Worm (Caenorhabditis elegans) whole organism, dauer: ENCODE measurements around the gene W03C9.6.

ENCODE experiments used
- unc-62 ChIP-seq: sonication (generic microtip); optimal IDR thresholded peaks from 2 replicates; lab custom pipeline; 2017; ENCODE audit warnings: missing biosample characterization, missing genetic modification reagents, missing genetic modification characterization

The W03C9.6 gene

DNA sequence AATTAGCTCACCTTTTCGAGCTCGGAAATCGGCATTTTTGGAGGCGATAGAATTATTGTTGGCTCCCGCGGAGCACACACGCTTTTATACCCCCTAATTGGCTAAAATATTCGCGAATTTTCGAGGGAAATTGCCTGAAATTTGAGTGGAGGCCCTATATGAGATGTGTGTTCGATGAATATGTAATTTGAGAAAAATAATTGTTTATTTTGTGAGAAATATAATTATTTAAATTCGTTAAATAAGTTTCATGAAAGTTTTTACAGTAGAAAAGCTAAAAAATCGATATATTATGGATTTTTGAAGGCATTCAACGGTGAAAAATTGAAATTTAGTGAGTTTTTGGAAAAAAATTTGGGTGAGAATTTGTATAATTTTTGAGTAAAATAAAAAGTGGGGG lies 19.3 kb downstream of the W03C9.6 start, which contains the start of gene acbp-6:
acbp-6 (minus strand) TSS at position 101 of the 400 bp plus-strand sequence.
- TF ChIP-seq unc-62 (GFP tag; lab: Kevin White, UChicago), result no peak

DNA sequence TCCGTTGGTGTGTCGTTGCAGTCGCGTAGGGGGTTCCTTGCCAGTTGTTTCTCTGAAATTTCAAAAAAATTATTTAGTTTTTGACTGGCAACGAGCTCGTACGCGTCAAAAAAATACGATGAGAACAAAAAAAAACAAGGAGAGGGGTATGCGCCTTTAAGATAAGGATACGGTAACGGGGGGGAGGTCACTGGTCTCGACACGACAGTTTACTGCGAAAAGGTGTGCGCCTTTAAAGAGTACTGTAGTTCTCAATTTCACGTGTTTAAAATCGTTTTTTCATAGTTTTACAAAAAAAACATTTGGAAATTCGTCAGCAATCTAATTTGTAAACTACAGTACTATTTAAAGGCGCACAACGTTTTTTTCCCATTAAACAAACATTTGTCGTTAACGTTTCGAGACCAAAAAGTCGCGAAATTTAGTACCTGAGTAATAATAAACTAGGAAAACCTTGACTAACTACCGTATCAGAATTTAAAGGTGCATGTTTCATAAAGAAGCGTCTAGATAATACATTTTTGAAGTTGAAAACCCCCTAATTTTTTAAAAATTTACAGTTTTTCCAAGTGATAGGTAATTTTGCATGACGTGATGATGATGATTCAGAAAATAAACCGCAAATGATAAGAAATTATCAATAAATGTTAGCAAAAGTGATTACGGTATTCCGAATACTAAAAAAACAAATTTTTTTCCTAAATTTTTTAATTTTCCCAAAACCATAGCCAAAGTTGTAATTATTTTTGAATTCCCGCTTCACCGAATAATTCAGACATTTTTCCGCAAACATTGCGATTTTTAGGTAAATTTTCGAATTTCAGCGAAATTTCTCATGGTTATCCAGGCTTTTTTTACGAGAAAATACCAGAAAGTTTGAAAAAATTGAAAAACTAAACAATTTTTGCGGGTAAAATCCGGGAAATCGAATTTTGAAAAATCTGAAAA lies 20.0 kb downstream of the W03C9.6 start:
- no peak for TF ChIP-seq unc-62 (GFP tag; lab: Kevin White, UChicago)

DNA sequence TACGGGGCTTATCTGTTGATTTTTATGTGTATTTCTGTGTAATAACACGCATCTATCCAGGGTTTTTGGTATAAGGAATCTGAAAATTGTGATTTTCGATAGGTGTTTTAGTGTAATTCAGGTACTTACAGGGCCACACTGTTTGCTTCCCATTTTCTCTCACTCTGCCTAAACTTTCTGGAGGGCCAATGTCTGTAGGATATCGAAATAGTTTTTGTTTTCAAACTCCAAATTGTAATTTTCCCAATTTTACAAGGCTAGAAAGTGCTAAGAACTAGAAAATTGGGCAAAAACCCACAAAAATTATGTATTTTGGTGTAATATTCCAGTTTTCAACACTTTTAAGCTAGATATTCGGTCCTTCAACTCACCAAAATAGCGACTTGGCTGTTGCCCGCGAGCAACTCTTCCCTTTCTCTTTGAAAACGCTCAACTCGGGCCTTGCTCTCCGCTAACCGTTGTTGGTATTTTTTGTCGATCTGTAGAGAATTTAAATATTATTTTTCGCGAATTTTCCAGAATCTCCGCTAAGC lies 22.5 kb downstream of the W03C9.6 start:
- TF ChIP-seq unc-62 (GFP tag; lab: Kevin White, UChicago), result no peak

DNA sequence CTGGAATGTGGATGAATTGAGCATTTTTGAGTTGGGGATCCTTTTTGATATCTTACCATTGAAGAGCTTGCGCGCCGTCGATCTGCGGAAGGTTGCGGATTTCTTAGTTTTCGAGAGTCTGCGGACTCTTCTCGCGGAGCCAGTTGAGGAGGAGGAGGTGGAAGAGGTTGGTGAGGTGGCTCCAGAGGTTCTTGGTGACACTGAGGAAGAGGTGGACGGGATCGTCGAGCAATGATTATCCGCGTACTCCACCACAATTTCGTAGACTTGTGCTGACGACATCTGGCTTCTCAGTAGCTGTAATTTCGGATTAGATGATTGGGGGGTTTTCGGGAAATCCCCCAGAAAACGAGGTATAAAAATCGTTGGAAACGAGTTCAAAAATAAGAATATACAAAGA lies 23.1 kb downstream of the W03C9.6 start, which contains the start of gene Y17G7B.21:
Y17G7B.21 (minus strand) TSS at position 299 of the 400 bp plus-strand sequence.
- TF ChIP-seq unc-62 (GFP tag; lab: Kevin White, UChicago), result no peak

DNA sequence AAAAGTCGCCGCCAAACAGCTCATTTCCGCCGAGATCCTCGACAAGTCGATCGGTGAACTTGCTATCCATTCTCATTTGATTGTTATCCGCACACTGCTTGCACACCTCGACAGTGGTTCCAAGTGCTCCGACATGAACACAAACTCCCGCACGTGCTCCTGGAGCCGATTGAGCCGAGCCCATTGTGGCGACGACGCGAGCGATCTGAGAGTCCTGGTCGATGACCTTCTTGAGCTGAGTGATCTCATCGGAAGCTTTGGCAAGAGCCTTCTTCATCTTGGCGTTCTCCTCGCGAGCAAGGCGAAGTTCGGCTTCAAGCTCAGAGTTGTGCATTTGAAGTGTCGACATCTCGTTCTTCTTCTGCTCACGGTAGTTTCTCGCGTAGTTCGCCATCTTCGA lies 24.2 kb downstream of the W03C9.6 start:
- no peak for TF ChIP-seq unc-62 (GFP tag; lab: Kevin White, UChicago)

DNA sequence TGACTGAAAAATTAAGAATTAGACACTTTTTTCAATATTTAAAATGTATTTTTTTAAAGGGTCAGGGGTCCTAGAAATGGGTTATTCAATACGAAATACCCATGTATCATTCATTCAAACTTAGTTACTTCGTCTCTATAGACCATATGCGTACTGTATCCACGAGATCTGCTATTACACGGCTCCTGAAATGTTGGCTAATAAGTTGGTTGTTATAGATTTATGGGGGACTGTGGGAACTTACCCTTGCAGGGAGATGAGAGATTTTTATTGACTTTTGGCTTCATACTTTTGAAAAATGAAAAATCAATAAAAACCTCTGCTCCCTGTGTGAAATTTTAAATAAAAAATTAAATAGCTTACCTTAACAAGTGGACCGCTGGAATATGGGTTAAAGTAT lies 24.6 kb downstream of the W03C9.6 start:
- no peak for TF ChIP-seq unc-62 (GFP tag; lab: Kevin White, UChicago)

DNA sequence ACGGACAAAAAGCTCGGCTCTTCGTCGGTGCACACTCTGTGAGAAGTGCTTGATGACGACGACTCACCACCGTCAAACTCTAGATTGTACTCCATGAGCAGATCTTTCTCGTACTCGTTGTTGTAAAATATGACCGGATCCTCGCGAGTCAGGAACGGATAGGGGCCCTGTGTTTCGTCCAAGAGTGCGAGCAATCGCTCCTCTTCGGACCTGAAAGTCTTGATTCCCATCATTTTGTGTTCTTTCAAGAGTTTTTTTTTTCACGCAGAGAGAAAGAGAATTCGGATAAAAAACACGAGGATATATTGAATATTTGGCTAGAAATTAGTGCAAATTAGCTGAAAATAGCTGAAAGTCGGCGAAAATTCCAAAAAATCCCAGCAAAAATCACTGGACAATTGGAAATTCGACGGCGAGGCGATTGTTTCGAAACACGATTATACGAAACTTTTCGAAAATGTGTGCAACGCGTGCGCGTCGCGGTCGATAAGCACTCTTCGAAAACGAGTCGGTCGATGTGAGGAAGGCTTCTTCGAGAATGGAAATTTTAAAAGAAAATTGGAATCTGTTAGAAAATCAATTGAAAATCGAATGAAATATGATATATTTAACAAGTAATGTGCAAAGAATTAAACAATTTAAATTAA lies 25.3 kb downstream of the W03C9.6 start, which contains the start of the genes ash-2 and Y17G7B.20:
ash-2 (plus strand) TSS at position 390 of the 647 bp plus-strand sequence.
Y17G7B.20 (minus strand) TSS at position 396 of the 647 bp plus-strand sequence.
- TF ChIP-seq unc-62 (GFP tag; lab: Kevin White, UChicago), result no peak

DNA sequence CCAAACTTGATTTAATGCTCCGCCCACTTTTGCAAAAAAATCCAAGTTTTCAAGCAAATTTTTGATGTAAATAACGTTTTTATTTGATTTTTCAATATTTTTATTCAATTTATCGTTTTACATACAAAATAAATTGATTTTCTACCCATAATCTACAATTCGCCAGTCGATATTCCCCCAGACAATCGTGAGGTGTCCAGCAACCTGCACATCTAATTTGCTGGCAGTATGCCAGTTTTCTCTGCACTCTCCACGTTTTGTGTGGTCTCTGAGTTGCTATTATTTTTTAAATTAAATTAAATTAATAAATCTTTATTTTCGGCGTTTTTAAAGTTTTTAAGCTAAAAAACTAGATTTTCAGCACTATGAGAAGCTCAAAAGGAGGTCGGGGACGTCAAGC lies 25.8 kb downstream of the W03C9.6 start:
- no peak for TF ChIP-seq unc-62 (GFP tag; lab: Kevin White, UChicago)

DNA sequence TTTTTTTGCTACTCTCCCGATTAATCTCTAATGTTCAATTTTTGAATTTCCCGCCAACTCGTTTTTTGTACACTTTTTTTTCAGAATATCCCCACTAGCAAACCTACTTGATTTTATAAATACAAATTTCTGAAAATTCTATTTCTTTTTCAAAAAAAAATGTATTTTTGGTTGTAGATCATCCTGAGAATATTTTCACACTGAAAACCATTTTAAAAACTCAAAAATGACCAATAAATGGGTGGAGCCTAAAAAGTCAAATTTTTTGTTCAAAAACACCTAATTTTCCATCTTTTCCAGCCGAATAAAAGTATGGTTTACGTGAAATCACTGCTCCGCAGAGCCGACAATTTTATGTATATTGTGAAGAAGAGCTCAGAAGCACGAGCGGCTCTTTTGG lies 34.4 kb downstream of the W03C9.6 start, which contains the start of gene Y17G7B.3:
Y17G7B.3 (plus strand) TSS at position 301 of the 400 bp plus-strand sequence.
- no peak for TF ChIP-seq unc-62 (GFP tag; lab: Kevin White, UChicago)

DNA sequence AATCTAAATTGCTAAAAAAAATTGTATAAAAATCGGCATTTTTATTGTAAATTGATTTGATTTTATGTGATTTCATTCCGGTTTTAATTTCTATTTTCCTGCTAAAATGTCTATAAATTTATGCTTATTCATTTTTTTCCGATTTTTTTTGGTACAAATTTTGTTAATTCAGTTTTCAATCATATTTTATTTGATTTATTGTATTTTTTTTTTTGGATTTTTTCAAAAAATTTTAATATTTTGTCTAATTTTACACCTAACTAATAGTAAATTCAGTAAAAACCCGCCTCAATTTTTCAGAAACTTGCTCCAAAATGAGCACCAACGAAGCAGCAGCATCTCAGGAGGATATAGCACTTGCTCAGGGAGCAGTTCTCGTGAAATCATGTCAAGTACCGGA lies 38.4 kb downstream of the W03C9.6 start, which contains the start of gene dhps-1:
dhps-1 (plus strand) TSS at position 301 of the 400 bp plus-strand sequence.
- TF ChIP-seq unc-62 (GFP tag; lab: Kevin White, UChicago), result no peak

DNA sequence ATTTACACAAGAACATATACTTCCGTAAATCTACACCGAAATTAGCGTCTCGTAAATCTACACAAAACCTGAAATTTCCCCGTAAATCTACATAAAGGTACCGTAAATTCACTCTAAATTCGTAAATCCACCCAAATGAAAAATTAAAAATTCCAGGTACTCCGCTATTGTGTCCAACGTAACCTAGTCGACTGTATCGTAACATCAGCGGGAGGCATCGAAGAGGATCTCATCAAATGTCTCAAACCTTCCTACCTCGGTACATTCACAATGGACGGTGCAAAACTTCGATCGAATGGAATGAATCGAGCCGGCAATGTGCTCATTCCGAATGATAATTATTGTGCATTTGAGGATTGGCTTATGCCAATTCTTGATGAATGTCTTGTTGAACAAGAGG lies 40.6 kb downstream of the W03C9.6 start:
- TF ChIP-seq unc-62 (GFP tag; lab: Kevin White, UChicago), result no peak

DNA sequence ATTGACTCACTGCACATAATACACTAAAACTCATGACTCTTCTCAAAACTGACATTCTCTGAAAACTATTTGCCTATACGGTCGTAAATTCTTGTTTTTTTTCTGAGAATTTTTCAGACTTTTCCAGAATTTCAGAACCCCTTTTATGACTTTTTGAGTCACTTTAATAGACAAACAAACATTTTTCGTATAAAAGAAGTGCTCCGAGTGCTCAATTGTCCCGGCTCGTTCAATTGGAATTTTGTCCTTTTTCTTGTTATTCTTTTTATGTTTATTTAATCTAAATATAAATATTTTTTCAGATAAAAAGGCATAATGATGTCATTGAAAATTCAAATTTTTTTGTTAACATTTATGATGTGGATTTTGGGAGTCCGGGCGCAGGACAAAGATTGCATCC lies 44.6 kb downstream of the W03C9.6 start, which contains the start of gene Y17G7B.23:
Y17G7B.23 (plus strand) TSS at position 301 of the 400 bp plus-strand sequence.
- no peak for TF ChIP-seq unc-62 (GFP tag; lab: Kevin White, UChicago)

DNA sequence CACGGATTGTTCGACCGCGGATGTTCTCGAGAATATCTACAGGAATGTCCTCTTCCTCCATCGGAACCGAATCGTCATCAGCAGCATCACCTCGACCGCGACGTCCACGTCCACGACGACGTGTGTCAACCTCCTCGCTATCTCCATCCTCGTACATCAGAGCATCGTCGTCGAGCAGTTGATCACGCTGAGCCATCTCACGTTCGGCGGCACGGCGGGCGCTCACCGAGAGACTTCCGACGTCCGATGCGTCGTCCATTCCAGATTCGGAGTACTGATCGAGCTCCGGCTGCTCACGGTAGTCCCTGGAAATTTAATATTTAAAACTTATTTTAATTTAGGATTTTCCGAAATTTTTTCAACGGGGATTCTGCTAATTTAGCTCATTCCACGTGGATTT lies 51.7 kb downstream of the W03C9.6 start:
- no peak for TF ChIP-seq unc-62 (GFP tag; lab: Kevin White, UChicago)

DNA sequence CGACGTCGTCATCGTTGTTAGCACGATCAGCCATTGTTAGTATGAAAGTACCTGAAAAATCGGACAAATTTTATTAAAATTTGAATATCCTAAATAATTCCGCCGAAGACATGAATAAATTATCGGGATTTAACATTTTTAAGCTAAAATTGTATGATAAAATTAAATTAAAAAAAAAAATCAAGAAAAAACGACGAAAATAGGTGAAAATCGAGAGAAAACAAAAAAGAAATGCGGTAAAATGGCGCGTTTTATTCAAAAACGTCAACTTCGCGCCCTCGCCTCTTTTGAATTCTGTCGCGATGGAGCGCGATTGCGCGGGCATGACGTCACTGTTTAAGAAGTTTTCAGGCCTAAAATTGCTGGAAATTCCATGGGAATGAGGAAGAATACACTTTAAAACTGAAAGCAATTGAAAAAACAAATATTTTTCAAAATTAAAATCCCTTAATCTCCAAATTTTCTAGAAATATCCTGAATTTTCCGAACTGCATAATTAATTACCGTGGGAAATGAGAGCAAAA lies 52.3 kb downstream of the W03C9.6 start, which contains the start of gene mcm-2:
mcm-2 (minus strand) TSS at position 51 of the 524 bp plus-strand sequence.
- no peak for TF ChIP-seq unc-62 (GFP tag; lab: Kevin White, UChicago)

DNA sequence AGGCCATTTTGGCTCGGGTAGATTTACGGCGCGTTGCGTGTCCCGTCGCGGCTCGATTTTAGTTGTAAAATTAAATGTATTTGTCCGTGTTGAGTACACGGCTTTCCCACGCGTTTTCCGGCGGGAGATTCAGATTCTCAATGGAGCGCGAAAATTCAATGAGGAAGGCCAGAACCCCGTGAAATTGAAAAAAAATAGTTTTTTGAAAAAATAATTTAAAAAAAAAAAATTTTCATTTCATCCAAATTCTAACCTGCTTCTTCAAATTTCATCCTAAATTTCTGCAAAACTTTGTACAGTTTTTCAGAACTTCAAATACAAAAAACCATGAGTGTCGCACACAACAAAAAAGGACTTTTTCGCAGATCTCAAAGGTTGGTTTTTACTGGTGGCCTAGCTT lies 54.5 kb downstream of the W03C9.6 start, which contains the start of gene glb-29:
glb-29 (plus strand) TSS at position 301 of the 400 bp plus-strand sequence.
- TF ChIP-seq unc-62 (GFP tag; lab: Kevin White, UChicago), result no peak
